Worm (Caenorhabditis elegans) whole organism, early embryonic: ENCODE results near the gene F59B10.4.

ENCODE experiments used
- B0310.2 ChIP-seq: sonication (generic microtip); optimal IDR thresholded peaks from 2 replicates; lab custom pipeline; 2016; ENCODE audit warnings: mild to moderate bottlenecking, missing genetic modification characterization, missing compliant biosample characterization
- aly-1 ChIP-seq: sonication (generic microtip); optimal IDR thresholded peaks from 2 replicates; lab custom pipeline; 2016; ENCODE audit warnings: missing genetic modification characterization, missing compliant biosample characterization
- ama-1 ChIP-seq: fragments of 150-350 bp; optimal IDR thresholded peaks from 2 replicates; lab custom pipeline; 2014
- ceh-13 ChIP-seq: fragments of 200-800 bp; sonication (Bioruptor generic); optimal IDR thresholded peaks from 2 replicates; lab custom pipeline; 2018; ENCODE audit warnings: mild to moderate bottlenecking, missing genetic modification characterization, missing compliant biosample characterization
- ets-7 ChIP-seq: sonication (generic microtip); optimal IDR thresholded peaks from 2 replicates; lab custom pipeline; 2016; ENCODE audit warnings: missing genotype, missing genetic modification characterization, missing compliant biosample characterization
- flt-1 ChIP-seq: fragments of 200-800 bp; sonication (Bioruptor generic); IDR thresholded peaks from 2 replicates; pipeline ENCODE4 v1.3.6; 2022; ENCODE audit warnings: missing genetic modification characterization, missing compliant biosample characterization
- hmbx-1 ChIP-seq: sonication (generic microtip); optimal IDR thresholded peaks from 2 replicates; lab custom pipeline; 2016; ENCODE audit warnings: mild to moderate bottlenecking, missing genetic modification characterization, missing compliant biosample characterization
- hmg-4 ChIP-seq: fragments of 200-800 bp; sonication (Bioruptor generic); optimal IDR thresholded peaks from 2 replicates; lab custom pipeline; 2018; ENCODE audit warnings: mild to moderate bottlenecking, missing genetic modification characterization, missing compliant biosample characterization
- pes-1 ChIP-seq: fragments of 200-800 bp; sonication (Bioruptor generic); IDR thresholded peaks from 2 replicates; pipeline ENCODE4 v1.3.6; 2022; ENCODE audit warnings: missing genetic modification reagents, missing genetic modification characterization, missing compliant biosample characterization
- sea-1 ChIP-seq: fragments of 200-800 bp; sonication (Bioruptor generic); conservative IDR thresholded peaks from 2 replicates; pipeline ENCODE4 v1.3.6; 2022; ENCODE audit warnings: missing genetic modification characterization, missing compliant biosample characterization
- tbx-11 ChIP-seq: fragments of 200-800 bp; sonication (Bioruptor generic); IDR thresholded peaks from 2 replicates; pipeline ENCODE4 v1.3.6; 2022; ENCODE audit warnings: missing genetic modification characterization, missing compliant biosample characterization
- tra-4 ChIP-seq: sonication (generic microtip); optimal IDR thresholded peaks from 2 replicates; lab custom pipeline; 2017; ENCODE audit warnings: missing genetic modification characterization, missing compliant biosample characterization

DNA sequence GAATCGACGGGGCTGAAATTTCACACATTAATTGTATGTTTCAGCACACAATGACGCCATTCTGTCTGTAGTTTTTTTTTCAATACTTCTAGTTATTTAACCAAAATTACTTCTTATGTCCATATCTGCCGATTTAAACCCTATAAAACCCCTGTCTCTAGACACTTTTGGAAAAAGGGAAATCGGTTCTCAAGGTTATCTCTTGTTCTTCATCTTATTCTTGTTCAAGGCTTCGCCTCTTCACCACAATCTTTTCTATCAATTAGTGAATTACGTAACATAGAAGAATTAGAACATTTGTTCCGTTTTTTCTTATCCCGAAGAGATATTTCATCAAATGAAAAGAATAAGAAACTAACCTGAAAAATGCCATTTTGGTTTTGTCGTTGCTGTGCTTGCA, 18.2 kb downstream of the F59B10.4 start:
- TF ChIP-seq sea-1 (no peak), ama-1 (lab: Kevin White, UChicago) (no peak), ets-7 (tag; lab: Kevin White, UChicago) (no peak), ceh-13 (GFP tag; lab: Kevin White, UChicago) (no peak), hmbx-1 (no peak), tra-4 (tag; lab: Kevin White, UChicago) (no peak), flt-1 (GFP tag; lab: Robert Waterston, UW) (no peak), aly-1 (tag; lab: Kevin White, UChicago) (no peak), pes-1 (GFP tag; lab: Robert Waterston, UW) (no peak), B0310.2 (tag; lab: Kevin White, UChicago) (no peak), tbx-11 (no peak), hmg-4 (GFP tag; lab: Kevin White, UChicago) (no peak)
